Worm (Caenorhabditis elegans) whole organism, L1 larva: Measurements from ENCODE around the gene Y54F10BM.3.

ENCODE experiments used
- F16B12.6 ChIP-seq: fragments of 150-350 bp; optimal IDR thresholded peaks from 2 replicates; lab custom pipeline; 2014; ENCODE audit warnings: missing biosample characterization, missing genetic modification characterization
- Y116A8C.19 ChIP-seq: sonication (generic microtip); optimal IDR thresholded peaks from 2 replicates; lab custom pipeline; 2016; ENCODE audit warnings: missing compliant biosample characterization, missing genetic modification characterization, borderline replicate concordance
- ama-1 ChIP-seq: fragments of 150-350 bp; optimal IDR thresholded peaks from 2 replicates; lab custom pipeline; 2014
- ceh-8 ChIP-seq: fragments of 200-800 bp; sonication (Bioruptor generic); optimal IDR thresholded peaks from 2 replicates; lab custom pipeline; 2018; ENCODE audit warnings: mild to moderate bottlenecking, missing genetic modification characterization, moderate library complexity, missing compliant biosample characterization
- ceh-82 ChIP-seq, 3 experiments: fragments of 150-350 bp in 1 of 3; sonication (generic microtip) in 2 of 3; optimal IDR thresholded peaks; 2 replicates each; lab custom pipeline; 2014 to 2017; ENCODE audit warnings: missing biosample characterization in 3 of 3, missing genetic modification characterization in 3 of 3
- ceh-88 ChIP-seq: fragments of 200-800 bp; sonication (Bioruptor generic); IDR thresholded peaks from 2 replicates; pipeline ENCODE4 v1.3.6; 2022; ENCODE audit warnings: missing genetic modification characterization, missing compliant biosample characterization
- ceh-90 ChIP-seq: sonication (generic microtip); optimal IDR thresholded peaks from 2 replicates; lab custom pipeline; 2016; ENCODE audit warnings: missing genetic modification characterization, missing compliant biosample characterization
- dsc-1 ChIP-seq: sonication (generic microtip); optimal IDR thresholded peaks from 2 replicates; lab custom pipeline; 2016; ENCODE audit warnings: mild to moderate bottlenecking, missing genetic modification characterization, missing compliant biosample characterization
- efl-1 ChIP-seq, 4 experiments: fragments of 150-350 bp; optimal IDR thresholded peaks in 3 of 4; peaks in 1 of 4; 1 replicate in 1 of 4; 2 replicates in 3 of 4; lab custom pipeline; 2014; ENCODE audit warnings: missing biosample characterization in 2 of 4, missing genetic modification characterization in 2 of 4, missing genetic modification reagents in 2 of 4
- egl-13 ChIP-seq: sonication (generic microtip); optimal IDR thresholded peaks from 2 replicates; lab custom pipeline; 2016; ENCODE audit warnings: missing genotype, missing genetic modification reagents, missing genetic modification characterization, missing compliant biosample characterization
- egl-27 ChIP-seq, 2 experiments: fragments of 150-350 bp in 1 of 2; sonication (generic microtip); optimal IDR thresholded peaks; 3 replicates each; lab custom pipeline; 2017 to 2018; ENCODE audit warnings: missing biosample characterization in 2 of 2, missing genetic modification characterization in 2 of 2, missing genetic modification reagents in 2 of 2
- elt-3 ChIP-seq, 6 experiments: fragments of 150-350 bp in 1 of 6; sonication (generic microtip); optimal IDR thresholded peaks; 2 replicates each; lab custom pipeline; 2017 to 2018; ENCODE audit warnings: missing biosample characterization in 6 of 6, missing genetic modification characterization in 6 of 6, inconsistent platforms in 1 of 6
- ets-5 ChIP-seq: fragments of 200-800 bp; sonication (Bioruptor generic); IDR thresholded peaks from 2 replicates; pipeline ENCODE4 v1.3.6; 2022; ENCODE audit warnings: missing genetic modification characterization, missing compliant biosample characterization
- hpl-2 ChIP-seq: fragments of 150-350 bp; optimal IDR thresholded peaks from 2 replicates; lab custom pipeline; 2014; ENCODE audit warnings: missing biosample characterization, missing genetic modification reagents, missing genetic modification characterization
- jun-1 ChIP-seq: fragments of 150-350 bp; optimal IDR thresholded peaks from 2 replicates; lab custom pipeline; 2014; ENCODE audit warnings: missing biosample characterization, missing genetic modification reagents, missing genetic modification characterization
- lin-14 ChIP-seq: fragments of 200-800 bp; sonication (Bioruptor generic); optimal IDR thresholded peaks from 2 replicates; lab custom pipeline; 2018; ENCODE audit warnings: mild to moderate bottlenecking, missing genetic modification characterization, moderate library complexity, missing compliant biosample characterization
- lin-15B ChIP-seq: fragments of 150-350 bp; sonication (generic microtip); optimal IDR thresholded peaks from 3 replicates; lab custom pipeline; 2014; ENCODE audit warnings: missing biosample characterization, missing genetic modification characterization
- lin-35 ChIP-seq, 2 experiments: fragments of 150-350 bp; optimal IDR thresholded peaks; 2 replicates each; lab custom pipeline; 2014; ENCODE audit warnings: missing biosample characterization in 2 of 2, missing genetic modification characterization in 2 of 2, missing genetic modification reagents in 2 of 2
- lin-39 ChIP-seq: fragments of 150-350 bp; optimal IDR thresholded peaks from 2 replicates; lab custom pipeline; 2014; ENCODE audit warnings: missing biosample characterization, missing genetic modification reagents, missing genetic modification characterization
- mab-9 ChIP-seq: fragments of 200-800 bp; sonication (Bioruptor generic); IDR thresholded peaks from 2 replicates; pipeline ENCODE4 v1.3.6; 2022; ENCODE audit warnings: missing genetic modification reagents, missing genetic modification characterization, missing compliant biosample characterization
- mef-2 ChIP-seq: fragments of 150-350 bp; optimal IDR thresholded peaks from 2 replicates; lab custom pipeline; 2014; ENCODE audit warnings: missing biosample characterization, missing genetic modification characterization
- nhr-11 ChIP-seq: fragments of 150-350 bp; optimal IDR thresholded peaks from 2 replicates; lab custom pipeline; 2014; ENCODE audit warnings: missing biosample characterization, missing genetic modification characterization
- nhr-20 ChIP-seq: sonication (generic microtip); optimal IDR thresholded peaks from 2 replicates; lab custom pipeline; 2016; ENCODE audit warnings: mild to moderate bottlenecking, missing genetic modification characterization, missing compliant biosample characterization
- nhr-47 ChIP-seq: sonication (generic microtip); optimal IDR thresholded peaks from 2 replicates; lab custom pipeline; 2016; ENCODE audit warnings: mild to moderate bottlenecking, missing genetic modification characterization, moderate library complexity, missing compliant biosample characterization
- nhr-71 ChIP-seq: sonication (generic microtip); optimal IDR thresholded peaks from 2 replicates; lab custom pipeline; 2016; ENCODE audit warnings: mild to moderate bottlenecking, missing genetic modification characterization, moderate library complexity, missing compliant biosample characterization
- nhr-76 ChIP-seq: sonication (generic microtip); optimal IDR thresholded peaks from 2 replicates; lab custom pipeline; 2017; ENCODE audit warnings: missing biosample characterization, missing genetic modification characterization
- nhr-85 ChIP-seq: sonication (generic microtip); peaks from one replicate; lab custom pipeline; 2016; ENCODE audit warnings: missing genetic modification characterization, inconsistent platforms, missing compliant biosample characterization
- nhr-90 ChIP-seq: sonication (generic microtip); optimal IDR thresholded peaks from 2 replicates; lab custom pipeline; 2016; ENCODE audit warnings: mild to moderate bottlenecking, missing genetic modification characterization, missing compliant biosample characterization; ENCODE audit not compliant: poor library complexity
- pag-3 ChIP-seq: sonication (generic microtip); optimal IDR thresholded peaks from 2 replicates; lab custom pipeline; 2017; ENCODE audit warnings: missing genetic modification characterization, mild to moderate bottlenecking, missing compliant biosample characterization, antibody characterized with exemption, borderline replicate concordance; ENCODE audit not compliant: insufficient read depth
- pqm-1 ChIP-seq: sonication (generic microtip); optimal IDR thresholded peaks from 3 replicates; lab custom pipeline; 2017; ENCODE audit warnings: missing biosample characterization, missing genetic modification characterization
- rnt-1 ChIP-seq: sonication (generic microtip); optimal IDR thresholded peaks from 2 replicates; lab custom pipeline; 2016; ENCODE audit warnings: mild to moderate bottlenecking, missing genetic modification characterization, moderate library complexity, missing compliant biosample characterization
- snu-23 ChIP-seq: sonication (generic microtip); optimal IDR thresholded peaks from 2 replicates; lab custom pipeline; 2016; ENCODE audit warnings: missing genetic modification characterization, missing compliant biosample characterization
- sox-4 ChIP-seq: sonication (generic microtip); optimal IDR thresholded peaks from 2 replicates; lab custom pipeline; 2016; ENCODE audit warnings: missing genetic modification characterization, missing compliant biosample characterization
- sptf-1 ChIP-seq: fragments of 150-350 bp; optimal IDR thresholded peaks from 2 replicates; lab custom pipeline; 2014; ENCODE audit warnings: missing biosample characterization, missing genetic modification characterization
- swsn-7 ChIP-seq: sonication (generic microtip); optimal IDR thresholded peaks from 2 replicates; lab custom pipeline; 2016; ENCODE audit warnings: missing genetic modification characterization, missing compliant biosample characterization
- tbx-2 ChIP-seq: sonication (generic microtip); optimal IDR thresholded peaks from 2 replicates; lab custom pipeline; 2016; ENCODE audit warnings: missing genetic modification characterization, missing compliant biosample characterization
- unc-62 ChIP-seq: fragments of 150-350 bp; optimal IDR thresholded peaks from 2 replicates; lab custom pipeline; 2014; ENCODE audit warnings: missing biosample characterization, missing genetic modification reagents, missing genetic modification characterization
- unc-86 ChIP-seq: sonication (generic microtip); optimal IDR thresholded peaks from 2 replicates; lab custom pipeline; 2016; ENCODE audit warnings: missing genetic modification characterization, missing compliant biosample characterization
- unc-98 ChIP-seq: fragments of 200-800 bp; sonication (Bioruptor generic); IDR thresholded peaks from 2 replicates; pipeline ENCODE4 v1.3.6; 2022; ENCODE audit warnings: missing genetic modification characterization, missing compliant biosample characterization
- zag-1 ChIP-seq: fragments of 150-350 bp; optimal IDR thresholded peaks from 2 replicates; lab custom pipeline; 2014; ENCODE audit warnings: missing biosample characterization, missing genetic modification characterization
- zip-4 ChIP-seq: fragments of 200-800 bp; sonication (Bioruptor generic); optimal IDR thresholded peaks from 2 replicates; lab custom pipeline; 2018; ENCODE audit warnings: mild to moderate bottlenecking, missing genetic modification characterization, moderate library complexity, missing compliant biosample characterization
- ztf-11 ChIP-seq, 2 experiments: sonication (generic microtip); optimal IDR thresholded peaks; 2 replicates each; lab custom pipeline; 2016 to 2017; ENCODE audit warnings: missing genetic modification characterization in 2 of 2, missing biosample characterization in 1 of 2, missing compliant biosample characterization in 1 of 2
- ztf-4 ChIP-seq: fragments of 150-350 bp; optimal IDR thresholded peaks from 2 replicates; lab custom pipeline; 2014; ENCODE audit warnings: missing biosample characterization, missing genetic modification characterization

Y54F10BM.3 gene

ce11 chrIII:2272075-2272474 is 9.8 kb upstream of the Y54F10BM.3 start, which contains the start of gene fbxa-48:
TSS of gene fbxa-48 (minus strand) at chrIII:2272175.
- TF ChIP-seq lin-35 (GFP tag; optimal IDR thresholded peaks at IDR 0.05; lab: Kevin White, UChicago) (peak in 1 of 2 experiments; percentile 13), efl-1 (optimal IDR thresholded peaks at IDR 0.05; lab: Kevin White, UChicago) (no peak), efl-1 (GFP tag; optimal IDR thresholded peaks at IDR 0.05 in 1 of 2; lab: Kevin White, UChicago) (peak in 1 of 2 experiments; percentile 75), nhr-11 (tag; lab: Kevin White, UChicago) (no peak)
- TF ChIP-seq, all 84 proteins: peak for 2

- TF ChIP-seq ztf-11 (tag; optimal IDR thresholded peaks at IDR 0.05; lab: Kevin White, UChicago) (no peak), mab-9 (GFP tag; lab: Robert Waterston, UW) (no peak), unc-86 (no peak), rnt-1 (no peak), pqm-1 (no peak), nhr-71 (tag; lab: Kevin White, UChicago) (no peak)
These were observed 9.1 kb upstream of the Y54F10BM.3 start, which contains the start of gene fbxa-39 for ce11 chrIII:2272732-2273131. TSS of gene fbxa-39 (plus strand) at chrIII:2273032.

ce11 chrIII:2276842-2277241 is 5.0 kb upstream of the Y54F10BM.3 start, which contains the start of gene Y54F10BM.21:
TSS of gene Y54F10BM.21 (plus strand) at chrIII:2277142.
- no peak for TF ChIP-seq sox-4 (tag; lab: Kevin White, UChicago)
- TF ChIP-seq elt-3 (tag; optimal IDR thresholded peaks at IDR 0.05; lab: Kevin White, UChicago), result peak in 1 of 6 experiments; percentile 40

ce11 chrIII:2279457-2279856 is 2.4 kb upstream of the Y54F10BM.3 start, which contains the start of gene Y54F10BM.23:
TSS of gene Y54F10BM.23 (minus strand) at chrIII:2279557.
- TF ChIP-seq jun-1 (tag; lab: Kevin White, UChicago) (no peak), pag-3 (tag; lab: Kevin White, UChicago) (no peak), ceh-90 (tag; lab: Kevin White, UChicago) (no peak), sptf-1 (tag; lab: Kevin White, UChicago) (no peak), unc-62 (no peak), zag-1 (tag; lab: Kevin White, UChicago) (no peak), nhr-85 (tag; lab: Kevin White, UChicago) (no peak), tbx-2 (tag; lab: Kevin White, UChicago) (no peak), egl-27 (tag; optimal IDR thresholded peaks at IDR 0.05; lab: Kevin White, UChicago) (no peak), snu-23 (GFP tag; lab: Kevin White, UChicago) (no peak), nhr-47 (tag; lab: Kevin White, UChicago) (no peak), ama-1 (lab: Kevin White, UChicago) (no peak), hpl-2 (GFP tag; lab: Kevin White, UChicago) (no peak)
- TF ChIP-seq, all 84 proteins: peak for 0

ce11 chrIII:2280569-2280968 is 1.3 kb upstream of the Y54F10BM.3 start, which contains the start of gene Y54F10BM.22:
TSS of gene Y54F10BM.22 (plus strand) at chrIII:2280899.
- TF ChIP-seq lin-15B (tag; lab: Kevin White, UChicago) (no peak), sox-4 (tag; lab: Kevin White, UChicago) (no peak), dsc-1 (tag; lab: Kevin White, UChicago) (no peak), snu-23 (GFP tag; lab: Kevin White, UChicago) (peak; percentile 0), nhr-76 (tag; lab: Kevin White, UChicago) (no peak), jun-1 (tag; lab: Kevin White, UChicago) (no peak), ceh-8 (no peak), lin-35 (GFP tag; optimal IDR thresholded peaks at IDR 0.05; lab: Kevin White, UChicago) (peak in 1 of 2 experiments; percentile 10), swsn-7 (tag; lab: Kevin White, UChicago) (no peak), unc-98 (no peak), egl-13 (tag; lab: Kevin White, UChicago) (no peak), efl-1 (optimal IDR thresholded peaks at IDR 0.05; lab: Kevin White, UChicago) (no peak), efl-1 (GFP tag; optimal IDR thresholded peaks at IDR 0.05 in 1 of 2; lab: Kevin White, UChicago) (peak in 1 of 2 experiments; percentile 64), ceh-82 (tag; optimal IDR thresholded peaks at IDR 0.05; lab: Kevin White, UChicago) (no peak), nhr-20 (tag; lab: Kevin White, UChicago) (peak; percentile 30), nhr-90 (tag; lab: Kevin White, UChicago) (peak; percentile 28), ceh-88 (no peak), F16B12.6 (tag; lab: Kevin White, UChicago) (no peak), lin-14 (GFP tag; lab: Kevin White, UChicago) (no peak), ztf-4 (tag; lab: Kevin White, UChicago) (no peak), mef-2 (tag; lab: Kevin White, UChicago) (no peak), ztf-11 (tag; optimal IDR thresholded peaks at IDR 0.05; lab: Kevin White, UChicago) (no peak), ets-5 (GFP tag; lab: Robert Waterston, UW) (no peak), Y116A8C.19 (tag; lab: Kevin White, UChicago) (no peak), egl-27 (tag; optimal IDR thresholded peaks at IDR 0.05; lab: Kevin White, UChicago) (no peak), zip-4 (GFP tag; lab: Kevin White, UChicago) (no peak), ama-1 (lab: Kevin White, UChicago) (no peak), lin-39 (tag; lab: Kevin White, UChicago) (no peak)
